Worm (Caenorhabditis elegans) whole organism, late embryonic: Measurements from ENCODE around the gene ZK1240.11.

Experiments used
- dve-1 ChIP-seq: sonication (generic microtip); optimal IDR thresholded peaks from 2 replicates; lab custom pipeline; 2017; ENCODE audit warnings: antibody characterized with exemption, mild to moderate bottlenecking, missing genetic modification characterization, missing compliant biosample characterization
- lin-11 ChIP-seq: fragments of 200-800 bp; sonication (Bioruptor generic); optimal IDR thresholded peaks from 2 replicates; lab custom pipeline; 2018; ENCODE audit warnings: mild to moderate bottlenecking, missing genetic modification characterization, missing compliant biosample characterization
- nhr-232 ChIP-seq: sonication (generic microtip); optimal IDR thresholded peaks from 2 replicates; lab custom pipeline; 2016; ENCODE audit warnings: missing genetic modification characterization, missing compliant biosample characterization

DNA sequence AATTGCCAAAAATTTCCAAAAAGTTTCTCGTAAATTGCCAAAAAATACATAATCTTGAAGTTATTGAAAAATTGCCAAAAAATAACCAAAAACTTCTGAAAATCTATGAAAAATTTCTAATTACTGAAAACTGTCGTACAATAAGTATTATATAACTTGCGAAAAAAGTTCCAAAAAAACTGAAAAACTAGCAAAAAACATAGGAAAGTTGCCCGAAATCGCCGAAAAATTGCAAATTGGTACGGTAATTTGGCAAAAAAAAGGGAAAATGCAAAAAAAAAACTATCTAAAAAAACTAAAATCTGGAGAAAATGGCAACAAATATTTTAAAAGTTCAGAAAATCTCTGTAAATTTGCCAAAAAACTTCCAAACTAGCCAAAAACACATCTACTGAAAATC, 16.5 kb downstream of the ZK1240.11 start, which contains the start of gene enri-1:
- TF ChIP-seq lin-11 (no peak), dve-1 (tag; lab: Kevin White, UChicago) (no peak), nhr-232 (tag; lab: Kevin White, UChicago) (no peak)
